Worm (Caenorhabditis elegans) whole organism, L4 larva: ENCODE results near the gene C16A11.2.

ENCODE experiments used
- Y105C5A.15 ChIP-seq: fragments of 200-800 bp; sonication (Bioruptor generic); IDR thresholded peaks from 2 replicates; pipeline ENCODE4 v1.3.6; 2022; ENCODE audit warnings: missing genetic modification characterization, missing compliant biosample characterization
- Y48G9A.11 ChIP-seq: fragments of 200-800 bp; sonication (Bioruptor generic); IDR thresholded peaks from 2 replicates; pipeline ENCODE4 v1.3.6; 2022; ENCODE audit warnings: missing genetic modification reagents, missing genetic modification characterization, missing compliant biosample characterization
- Y5F2A.4 ChIP-seq: fragments of 200-800 bp; sonication (Bioruptor generic); optimal IDR thresholded peaks from 2 replicates; lab custom pipeline; 2018; ENCODE audit warnings: mild to moderate bottlenecking, missing genetic modification characterization, missing compliant biosample characterization
- Y75B8A.6 ChIP-seq: fragments of 200-800 bp; sonication (Bioruptor generic); IDR thresholded peaks from 2 replicates; pipeline ENCODE4 v1.3.6; 2022; ENCODE audit warnings: missing genetic modification reagents, missing genetic modification characterization, missing compliant biosample characterization
- ZK337.2 ChIP-seq: fragments of 200-800 bp; sonication (Bioruptor generic); IDR thresholded peaks from 2 replicates; pipeline ENCODE4 v1.3.6; 2022; ENCODE audit warnings: missing genetic modification reagents, missing genetic modification characterization, missing compliant biosample characterization
- aha-1 ChIP-seq: fragments of 150-350 bp; peaks from one replicate; lab custom pipeline; 2014; ENCODE audit warnings: missing biosample characterization, missing genetic modification characterization
- aly-2 ChIP-seq: sonication (generic microtip); optimal IDR thresholded peaks from 2 replicates; lab custom pipeline; 2018; ENCODE audit warnings: missing biosample characterization, missing genetic modification characterization
- ama-1 ChIP-seq: fragments of 150-350 bp; optimal IDR thresholded peaks from 2 replicates; lab custom pipeline; 2014; ENCODE audit warnings: inconsistent platforms, mixed read lengths
- attf-4 ChIP-seq: sonication (generic microtip); optimal IDR thresholded peaks from 3 replicates; lab custom pipeline; 2017; ENCODE audit warnings: missing biosample characterization, missing genetic modification characterization
- ceh-20 ChIP-seq: fragments of 200-800 bp; sonication (Bioruptor generic); IDR thresholded peaks from 2 replicates; pipeline ENCODE4 v1.3.6; 2022; ENCODE audit warnings: missing genetic modification reagents, missing genetic modification characterization, missing compliant biosample characterization
- ceh-82 ChIP-seq: sonication (generic microtip); optimal IDR thresholded peaks from 2 replicates; lab custom pipeline; 2017; ENCODE audit warnings: missing biosample characterization, missing genetic modification characterization
- ctbp-1 ChIP-seq: fragments of 200-800 bp; sonication (Bioruptor generic); IDR thresholded peaks from 2 replicates; pipeline ENCODE4 v1.3.6; 2022; ENCODE audit warnings: missing genetic modification reagents, missing genetic modification characterization, missing compliant biosample characterization
- daf-12 ChIP-seq: fragments of 150-350 bp; optimal IDR thresholded peaks from 2 replicates; lab custom pipeline; 2014; ENCODE audit warnings: missing biosample characterization, missing genetic modification reagents, missing genetic modification characterization
- daf-16 ChIP-seq, 3 experiments: sonication (generic microtip); optimal IDR thresholded peaks; 2 replicates each; lab custom pipeline; 2016 to 2017; ENCODE audit warnings: missing genetic modification characterization in 3 of 3, missing genetic modification reagents in 3 of 3, mild to moderate bottlenecking in 2 of 3, missing compliant biosample characterization in 2 of 3, missing biosample characterization in 1 of 3, moderate library complexity in 1 of 3
- daf-19 ChIP-seq: fragments of 200-800 bp; sonication (Bioruptor generic); conservative IDR thresholded peaks from 2 replicates; pipeline ENCODE4 v1.3.6; 2022; ENCODE audit warnings: missing genetic modification characterization, missing compliant biosample characterization
- dmd-6 ChIP-seq: fragments of 200-800 bp; sonication (Bioruptor generic); IDR thresholded peaks from 2 replicates; pipeline ENCODE4 v1.3.6; 2022; ENCODE audit warnings: missing genetic modification reagents, missing genetic modification characterization, missing compliant biosample characterization
- dmd-8 ChIP-seq: fragments of 200-800 bp; sonication (Bioruptor generic); IDR thresholded peaks from 2 replicates; pipeline ENCODE4 v1.3.6; 2022; ENCODE audit warnings: missing genetic modification characterization, missing compliant biosample characterization
- dpl-1 ChIP-seq: fragments of 150-350 bp; optimal IDR thresholded peaks from 2 replicates; lab custom pipeline; 2014; ENCODE audit warnings: missing biosample characterization, missing genetic modification reagents, missing genetic modification characterization
- egl-27 ChIP-seq: sonication (generic microtip); optimal IDR thresholded peaks from 3 replicates; lab custom pipeline; 2017; ENCODE audit warnings: missing biosample characterization, missing genetic modification reagents, missing genetic modification characterization
- gei-8 ChIP-seq: fragments of 200-800 bp; sonication (Bioruptor generic); optimal IDR thresholded peaks from 2 replicates; lab custom pipeline; 2018; ENCODE audit warnings: mild to moderate bottlenecking, missing genetic modification characterization, missing compliant biosample characterization
- hif-1 ChIP-seq, 2 experiments: sonication (generic microtip); optimal IDR thresholded peaks; 2 replicates each; lab custom pipeline; 2016 to 2017; ENCODE audit warnings: missing compliant biosample characterization in 2 of 2, missing genetic modification characterization in 2 of 2, missing genetic modification reagents in 2 of 2, missing genotype in 2 of 2, mild to moderate bottlenecking in 1 of 2
- hlh-11 ChIP-seq: fragments of 200-800 bp; sonication (Bioruptor generic); optimal IDR thresholded peaks from 2 replicates; lab custom pipeline; 2018; ENCODE audit warnings: mild to moderate bottlenecking, missing genetic modification characterization, missing compliant biosample characterization
- hmg-1.1 ChIP-seq: fragments of 200-800 bp; sonication (Bioruptor generic); IDR thresholded peaks from 2 replicates; pipeline ENCODE4 v1.3.6; 2022; ENCODE audit warnings: missing genetic modification reagents, missing genetic modification characterization, missing compliant biosample characterization
- lin-29 ChIP-seq: fragments of 200-800 bp; sonication (Bioruptor generic); IDR thresholded peaks from 2 replicates; pipeline ENCODE4 v1.3.6; 2022; ENCODE audit warnings: missing genetic modification reagents, missing genetic modification characterization, missing compliant biosample characterization
- lin-38 ChIP-seq: fragments of 200-800 bp; sonication (Bioruptor generic); IDR thresholded peaks from 2 replicates; pipeline ENCODE4 v1.3.6; 2022; ENCODE audit warnings: missing genetic modification reagents, missing genetic modification characterization, missing compliant biosample characterization
- lsy-2 ChIP-seq, 2 experiments: fragments of 150-350 bp in 1 of 2; sonication (generic microtip) in 1 of 2; optimal IDR thresholded peaks; 2 replicates each; lab custom pipeline; 2014 to 2017; ENCODE audit warnings: missing biosample characterization in 2 of 2, missing genetic modification characterization in 2 of 2
- madf-9 ChIP-seq: fragments of 200-800 bp; sonication (Bioruptor generic); conservative IDR thresholded peaks from 2 replicates; pipeline ENCODE4 v1.3.6; 2022; ENCODE audit warnings: missing genetic modification reagents, missing genetic modification characterization, missing compliant biosample characterization
- mdt-29 ChIP-seq: fragments of 200-800 bp; sonication (Bioruptor generic); IDR thresholded peaks from 2 replicates; pipeline ENCODE4 v1.3.6; 2022; ENCODE audit warnings: missing genetic modification reagents, missing genetic modification characterization, missing compliant biosample characterization
- mep-1 ChIP-seq: fragments of 150-350 bp; sonication (generic microtip); optimal IDR thresholded peaks from 3 replicates; lab custom pipeline; 2014; ENCODE audit warnings: missing biosample characterization, missing genetic modification characterization
- mes-2 ChIP-seq: sonication (generic microtip); optimal IDR thresholded peaks from 2 replicates; lab custom pipeline; 2016; ENCODE audit warnings: missing genotype, mild to moderate bottlenecking, missing genetic modification characterization, missing compliant biosample characterization; ENCODE audit not compliant: poor library complexity, severe bottlenecking
- mxl-2 ChIP-seq: fragments of 200-800 bp; sonication (Bioruptor generic); conservative IDR thresholded peaks from 2 replicates; pipeline ENCODE4 v1.3.6; 2022; ENCODE audit warnings: missing genetic modification reagents, missing genetic modification characterization, missing compliant biosample characterization
- nhr-10 ChIP-seq: fragments of 150-350 bp; optimal IDR thresholded peaks from 2 replicates; lab custom pipeline; 2014; ENCODE audit warnings: missing biosample characterization, missing genetic modification characterization
- nhr-102 ChIP-seq: sonication (generic microtip); optimal IDR thresholded peaks from 2 replicates; lab custom pipeline; 2016; ENCODE audit warnings: mild to moderate bottlenecking, missing genetic modification characterization, moderate library complexity, missing compliant biosample characterization
- nhr-111 ChIP-seq: fragments of 200-800 bp; sonication (Bioruptor generic); optimal IDR thresholded peaks from 2 replicates; lab custom pipeline; 2018; ENCODE audit warnings: mild to moderate bottlenecking, missing genetic modification characterization, missing compliant biosample characterization
- nhr-237 ChIP-seq: sonication (generic microtip); optimal IDR thresholded peaks from 2 replicates; lab custom pipeline; 2017; ENCODE audit warnings: missing biosample characterization, missing genetic modification characterization
- nhr-25 ChIP-seq: sonication (generic microtip); optimal IDR thresholded peaks from 2 replicates; lab custom pipeline; 2017; ENCODE audit warnings: missing genetic modification characterization, mild to moderate bottlenecking, missing compliant biosample characterization, antibody characterized with exemption, moderate library complexity, borderline replicate concordance; ENCODE audit not compliant: insufficient read depth
- nhr-28 ChIP-seq: fragments of 150-350 bp; optimal IDR thresholded peaks from 2 replicates; lab custom pipeline; 2014; ENCODE audit warnings: missing biosample characterization, missing genetic modification characterization
- nhr-6 ChIP-seq: fragments of 150-350 bp; optimal IDR thresholded peaks from 2 replicates; lab custom pipeline; 2014; ENCODE audit warnings: missing biosample characterization, missing genetic modification characterization
- nhr-76 ChIP-seq: fragments of 150-350 bp; optimal IDR thresholded peaks from 2 replicates; lab custom pipeline; 2014; ENCODE audit warnings: missing biosample characterization, missing genetic modification characterization
- nhr-77 ChIP-seq: fragments of 150-350 bp; optimal IDR thresholded peaks from 2 replicates; lab custom pipeline; 2014; ENCODE audit warnings: missing biosample characterization, missing genetic modification characterization
- pha-4 ChIP-seq, 2 experiments: fragments of 150-350 bp in 1 of 2; fragments of 200-800 bp in 1 of 2; sonication (Bioruptor generic) in 1 of 2; IDR thresholded peaks in 1 of 2; optimal IDR thresholded peaks in 1 of 2; 2 replicates each; pipeline versions ENCODE4 v1.3.6 to Lab custom; 2014 to 2022; ENCODE audit warnings: missing genetic modification characterization in 2 of 2, missing genetic modification reagents in 2 of 2, missing biosample characterization in 1 of 2, missing compliant biosample characterization in 1 of 2
- rbr-2 ChIP-seq: sonication (generic microtip); optimal IDR thresholded peaks from 2 replicates; lab custom pipeline; 2016; ENCODE audit warnings: missing genotype, missing genetic modification characterization, missing compliant biosample characterization
- skn-1 ChIP-seq: fragments of 150-350 bp; optimal IDR thresholded peaks from 2 replicates; lab custom pipeline; 2014; ENCODE audit warnings: missing biosample characterization, missing genetic modification characterization
- snpc-1.2 ChIP-seq: fragments of 200-800 bp; sonication (Bioruptor generic); IDR thresholded peaks from 2 replicates; pipeline ENCODE4 v1.3.6; 2022; ENCODE audit warnings: missing genetic modification reagents, missing genetic modification characterization, missing compliant biosample characterization
- spr-1 ChIP-seq: sonication (generic microtip); optimal IDR thresholded peaks from 2 replicates; lab custom pipeline; 2016; ENCODE audit warnings: mild to moderate bottlenecking, missing genetic modification characterization, missing compliant biosample characterization
- tra-1 ChIP-seq: fragments of 200-800 bp; sonication (Bioruptor generic); IDR thresholded peaks from 2 replicates; pipeline ENCODE4 v1.3.6; 2022; ENCODE audit warnings: missing genetic modification reagents, missing genetic modification characterization, missing compliant biosample characterization
- unc-130 ChIP-seq: sonication (generic microtip); optimal IDR thresholded peaks from 2 replicates; lab custom pipeline; 2016; ENCODE audit warnings: missing genetic modification reagents, missing genetic modification characterization, missing compliant biosample characterization
- unc-39 ChIP-seq: sonication (generic microtip); optimal IDR thresholded peaks from 2 replicates; lab custom pipeline; 2017; ENCODE audit warnings: missing biosample characterization, missing genetic modification characterization

Gene C16A11.2

DNA sequence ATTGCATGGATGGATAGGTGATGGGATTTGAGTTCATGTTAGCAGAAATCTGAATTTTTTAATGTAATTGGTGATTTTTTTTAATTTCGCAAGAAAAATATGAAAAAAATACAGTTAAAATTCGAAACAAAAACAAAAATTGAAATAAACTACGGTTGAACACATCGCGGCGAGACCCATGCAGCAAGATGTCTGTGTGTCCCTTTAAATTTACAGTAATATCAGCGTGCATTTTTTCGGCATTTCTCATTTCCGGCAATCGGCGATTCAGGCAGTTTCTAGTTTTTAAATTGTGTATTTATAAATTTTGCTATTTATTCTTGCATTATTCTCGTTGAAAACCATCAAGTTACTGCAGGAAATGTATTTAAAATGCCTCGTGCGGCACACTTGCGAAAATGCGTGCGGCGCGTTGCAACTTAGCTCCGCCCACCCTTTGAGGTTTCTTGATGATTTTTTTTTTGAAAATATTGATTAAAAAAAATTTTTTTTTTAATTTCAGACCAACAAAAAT, at the start of gene C16A11.2, which contains the start of gene fbxc-44:
Gene C16A11.2 (plus strand): TSS at position 503 of the 514 bp plus-strand sequence.
Gene fbxc-44 (minus strand): TSS at position 51 of the 514 bp plus-strand sequence.
- TF ChIP-seq lin-29 = no peak
- TF ChIP-seq Y48G9A.11 (GFP tag; lab: Robert Waterston, UW) = 0 out of 2 replicates have a peak, but pooled peaks have one; percentile 14
- peak; percentile 70 for TF ChIP-seq aha-1 (tag; lab: Kevin White, UChicago)
- TF ChIP-seq aly-2 (tag; lab: Kevin White, UChicago) = no peak
- TF ChIP-seq ceh-20 (GFP tag; lab: Robert Waterston, UW) = no peak
- TF ChIP-seq ctbp-1 (GFP tag; lab: Robert Waterston, UW) = no peak
- no peak for TF ChIP-seq mdt-29
- no peak for TF ChIP-seq mxl-2 (GFP tag; lab: Robert Waterston, UW)
- TF ChIP-seq lsy-2 (tag; optimal IDR thresholded peaks at IDR 0.05; lab: Kevin White, UChicago) = peak in 1 of 2 experiments; percentile 62
- TF ChIP-seq mep-1 (tag; lab: Kevin White, UChicago) = peak; percentile 39
- TF ChIP-seq dpl-1 = peak; percentile 0
- TF ChIP-seq hmg-1.1 = peak; percentile 59
- TF ChIP-seq unc-39 (tag; lab: Kevin White, UChicago) = no peak
- TF ChIP-seq mes-2 (tag; lab: Kevin White, UChicago) = peak; percentile 90
- no peak for TF ChIP-seq gei-8
- peak in 1 of 2 experiments; percentile 3 for TF ChIP-seq daf-16 (GFP tag; optimal IDR thresholded peaks at IDR 0.05; lab: Kevin White, UChicago)
- peak; percentile 32 for TF ChIP-seq daf-16 (tag; optimal IDR thresholded peaks at IDR 0.05; lab: Kevin White, UChicago)
- peak; percentile 72 for TF ChIP-seq unc-130
- peak in 1 of 2 experiments; percentile 15 for TF ChIP-seq hif-1 (tag; optimal IDR thresholded peaks at IDR 0.05; lab: Kevin White, UChicago)
- 0 out of 2 replicates have a peak, but pooled peaks have one; percentile 22 for TF ChIP-seq snpc-1.2 (GFP tag; lab: Robert Waterston, UW)
- TF ChIP-seq nhr-28 (tag; lab: Kevin White, UChicago) = no peak
- no peak for TF ChIP-seq skn-1 (tag; lab: Kevin White, UChicago)
- TF ChIP-seq nhr-6 = no peak
- TF ChIP-seq rbr-2 (tag; lab: Kevin White, UChicago) = peak; percentile 20
- peak; percentile 29; the same call in 1 of the 2 replicates for TF ChIP-seq pha-4 (GFP tag; IDR thresholded peaks at IDR 0.05; lab: Robert Waterston, UW)
- no peak for TF ChIP-seq pha-4 (tag; optimal IDR thresholded peaks at IDR 0.05; lab: Kevin White, UChicago)
- no peak for TF ChIP-seq madf-9
- TF ChIP-seq lin-38 (GFP tag; lab: Robert Waterston, UW) = peak; percentile 64

DNA sequence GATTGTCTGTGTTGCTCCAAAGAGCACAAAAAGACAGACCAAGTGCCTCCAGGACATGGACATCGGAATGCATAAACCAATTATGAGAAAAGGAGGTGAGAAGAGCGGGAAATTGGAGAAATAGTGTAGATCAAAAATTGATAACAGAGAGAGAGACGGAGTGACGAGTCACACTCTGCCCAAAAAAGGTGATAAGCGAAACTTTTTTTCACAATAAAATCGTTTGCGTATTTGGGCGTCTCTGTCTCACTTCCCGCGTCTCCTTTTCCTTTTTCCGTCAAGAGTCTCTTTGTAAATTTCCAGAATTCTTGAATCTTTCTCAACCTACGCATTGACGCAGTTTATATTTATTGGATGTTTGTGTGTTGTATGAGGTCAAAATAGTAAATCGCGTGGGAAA, 43.9 kb upstream of the C16A11.2 start, which contains the start of gene mth-2:
Gene mth-2 (minus strand): TSS at position 188 of the 400 bp plus-strand sequence.
- TF ChIP-seq daf-12 (tag; lab: Kevin White, UChicago) = no peak
- peak; percentile 89 for TF ChIP-seq nhr-28 (tag; lab: Kevin White, UChicago)
- TF ChIP-seq Y105C5A.15 = no peak
- TF ChIP-seq lin-29 = no peak
- no peak for TF ChIP-seq mep-1 (tag; lab: Kevin White, UChicago)
- TF ChIP-seq ceh-82 (tag; lab: Kevin White, UChicago) = no peak
- no peak for TF ChIP-seq attf-4
- TF ChIP-seq gei-8 = no peak
- TF ChIP-seq Y5F2A.4 (GFP tag; lab: Kevin White, UChicago) = no peak
- no peak for TF ChIP-seq spr-1 (tag; lab: Kevin White, UChicago)
- TF ChIP-seq hlh-11 (tag; lab: Kevin White, UChicago) = peak; percentile 68
- TF ChIP-seq nhr-237 (tag; lab: Kevin White, UChicago) = no peak
- no peak for TF ChIP-seq nhr-25
- no peak for TF ChIP-seq daf-19
- no peak for TF ChIP-seq ZK337.2 (GFP tag; lab: Robert Waterston, UW)
- no peak for TF ChIP-seq nhr-111 (GFP tag; lab: Kevin White, UChicago)
- TF ChIP-seq egl-27 (tag; lab: Kevin White, UChicago) = no peak
- TF ChIP-seq ama-1 (lab: Kevin White, UChicago) = no peak
- TF ChIP-seq lin-38 (GFP tag; lab: Robert Waterston, UW) = no peak
- no peak for TF ChIP-seq nhr-102 (tag; lab: Kevin White, UChicago)
- no peak for TF ChIP-seq dmd-8
- TF ChIP-seq nhr-77 (tag; lab: Kevin White, UChicago) = peak; percentile 48
- peak; percentile 76 for TF ChIP-seq dmd-6 (GFP tag; lab: Robert Waterston, UW)
- no peak for TF ChIP-seq nhr-76
- peak; percentile 25; the same call in 1 of the 2 replicates for TF ChIP-seq tra-1
- TF ChIP-seq pha-4 (GFP tag; IDR thresholded peaks at IDR 0.05; lab: Robert Waterston, UW) = no peak
- no peak for TF ChIP-seq pha-4 (tag; optimal IDR thresholded peaks at IDR 0.05; lab: Kevin White, UChicago)
- no peak for TF ChIP-seq Y75B8A.6 (GFP tag; lab: Robert Waterston, UW)
- TF ChIP-seq rbr-2 (tag; lab: Kevin White, UChicago) = no peak
- TF ChIP-seq nhr-10 (tag; lab: Kevin White, UChicago) = no peak
